Worm (Caenorhabditis elegans) whole organism, young adult: ENCODE results near the gene fbxb-90.

Experiments used
- ama-1 ChIP-seq, 3 experiments: fragments of 150-350 bp in 1 of 3; sonication (generic microtip) in 2 of 3; optimal IDR thresholded peaks; 2 replicates each; lab custom pipeline; 2014 to 2018; ENCODE audit warnings: missing biosample characterization in 2 of 3, missing genetic modification characterization in 2 of 3, missing genetic modification reagents in 2 of 3
- ceh-40 ChIP-seq: fragments of 200-800 bp; sonication (Bioruptor generic); IDR thresholded peaks from 2 replicates; pipeline ENCODE4 v1.3.6; 2022; ENCODE audit warnings: missing genetic modification characterization, missing compliant biosample characterization
- egl-44 ChIP-seq: fragments of 200-800 bp; sonication (Bioruptor generic); IDR thresholded peaks from 2 replicates; pipeline ENCODE4 v1.3.6; 2022; ENCODE audit warnings: missing genetic modification reagents, missing genetic modification characterization, missing compliant biosample characterization
- gei-17 ChIP-seq: fragments of 200-800 bp; sonication (Bioruptor generic); optimal IDR thresholded peaks from 2 replicates; lab custom pipeline; 2018; ENCODE audit warnings: mild to moderate bottlenecking, missing genetic modification characterization, missing compliant biosample characterization
- hsf-1 ChIP-seq: fragments of 200-800 bp; sonication (Bioruptor generic); IDR thresholded peaks from 2 replicates; pipeline ENCODE4 v1.3.6; 2022; ENCODE audit warnings: missing genetic modification reagents, missing genetic modification characterization, missing compliant biosample characterization
- let-526 ChIP-seq: fragments of 200-800 bp; sonication (Bioruptor generic); IDR thresholded peaks from 2 replicates; pipeline ENCODE4 v1.3.6; 2022; ENCODE audit warnings: missing genetic modification reagents, missing genetic modification characterization, missing compliant biosample characterization
- nfya-1 ChIP-seq: sonication (generic microtip); optimal IDR thresholded peaks from 2 replicates; lab custom pipeline; 2017; ENCODE audit warnings: antibody characterized with exemption, missing compliant biosample characterization, missing genetic modification characterization, borderline replicate concordance; ENCODE audit not compliant: insufficient read depth
- unc-62 ChIP-seq: fragments of 150-350 bp; optimal IDR thresholded peaks from 2 replicates; lab custom pipeline; 2014; ENCODE audit warnings: missing biosample characterization, missing genetic modification reagents, missing genetic modification characterization
- ztf-3 ChIP-seq: fragments of 200-800 bp; sonication (Bioruptor generic); optimal IDR thresholded peaks from 2 replicates; lab custom pipeline; 2018; ENCODE audit warnings: mild to moderate bottlenecking, missing genetic modification characterization, missing compliant biosample characterization

DNA sequence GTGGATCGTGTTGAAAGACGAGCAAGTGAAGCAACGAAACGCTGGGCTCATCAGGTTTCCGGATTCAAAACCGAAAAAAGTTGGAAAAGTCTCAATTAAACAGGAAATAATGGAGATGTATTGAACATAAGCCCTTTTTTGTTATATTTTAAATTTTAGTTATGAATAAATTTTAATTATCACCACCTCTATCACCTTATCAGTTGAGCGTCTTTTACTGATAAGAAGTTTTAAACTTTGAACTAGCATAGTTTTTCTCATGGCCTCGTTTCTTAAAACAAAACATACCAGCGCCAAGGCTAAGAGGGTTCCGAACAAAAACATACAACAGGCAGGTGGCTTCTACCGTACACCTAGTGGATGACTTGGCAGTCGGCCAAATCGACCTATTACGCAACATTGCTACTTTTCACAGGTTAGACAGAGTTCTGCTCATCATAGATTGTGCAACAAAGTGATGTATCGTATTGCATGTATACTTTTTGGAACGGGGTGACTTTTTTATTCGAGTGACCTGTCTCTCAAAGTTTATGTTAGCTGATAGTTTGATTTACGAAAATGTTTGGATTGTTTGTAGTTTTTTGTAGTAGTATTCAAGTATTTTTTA is 39.8 kb upstream of the fbxb-90 start:
- TF ChIP-seq ama-1 (optimal IDR thresholded peaks at IDR 0.05; lab: Kevin White, UChicago) (no peak), ama-1 (GFP tag; optimal IDR thresholded peaks at IDR 0.05; lab: Kevin White, UChicago) (no peak), let-526 (GFP tag; lab: Robert Waterston, UW) (no peak), nfya-1 (tag; lab: Kevin White, UChicago) (no peak), ceh-40 (GFP tag; lab: Robert Waterston, UW) (no peak), gei-17 (GFP tag; lab: Kevin White, UChicago) (no peak), ztf-3 (GFP tag; lab: Kevin White, UChicago) (no peak), unc-62 (GFP tag; lab: Kevin White, UChicago) (no peak), egl-44 (GFP tag; lab: Robert Waterston, UW) (no peak), hsf-1 (no peak)
